Fruit fly (Drosophila melanogaster) whole organism, embryonic: ENCODE results near the gene Cyp4d21.

Source experiments
- C15 ChIP-seq: fragments of 200-800 bp; sonication (Bioruptor generic); IDR thresholded peaks from 3 replicates; pipeline ENCODE4 v1.3.6; 2022; ENCODE audit warnings: missing biosample characterization, missing genetic modification characterization
- CG10431 ChIP-seq: fragments of 200-800 bp; sonication (Bioruptor generic); optimal IDR thresholded peaks from 3 replicates; lab custom pipeline; 2018; ENCODE audit warnings: missing biosample characterization, mild to moderate bottlenecking, missing genetic modification characterization
- CG12104 ChIP-seq: fragments of 200-800 bp; sonication (Bioruptor generic); optimal IDR thresholded peaks from 3 replicates; lab custom pipeline; 2016; ENCODE audit warnings: missing biosample characterization, missing genetic modification characterization
- CG12769 ChIP-seq: fragments of 200-800 bp; sonication (Bioruptor generic); optimal IDR thresholded peaks from 2 replicates; lab custom pipeline; 2019; ENCODE audit warnings: missing biosample characterization, mild to moderate bottlenecking, missing genetic modification characterization, moderate library complexity
- CG14014 ChIP-seq: fragments of 200-800 bp; sonication (Bioruptor generic); IDR thresholded peaks from 2 replicates; pipeline ENCODE4 v1.3.6; 2022; ENCODE audit warnings: missing biosample characterization, missing genetic modification characterization
- CG15514 ChIP-seq: fragments of 200-800 bp; sonication (Bioruptor generic); optimal IDR thresholded peaks from 3 replicates; lab custom pipeline; 2017; ENCODE audit warnings: missing biosample characterization, missing genetic modification characterization, mild to moderate bottlenecking, moderate library complexity, missing genetic modification reagents
- CG18262 ChIP-seq: fragments of 200-800 bp; optimal IDR thresholded peaks from 3 replicates; lab custom pipeline; 2019; ENCODE audit warnings: missing biosample characterization, mild to moderate bottlenecking, missing genetic modification characterization, moderate library complexity
- CG3065 ChIP-seq: fragments of 200-800 bp; sonication (Bioruptor generic); optimal IDR thresholded peaks from 2 replicates; lab custom pipeline; 2016; ENCODE audit warnings: missing biosample characterization, missing genetic modification characterization
- CG32532 ChIP-seq: fragments of 200-800 bp; sonication (Bioruptor generic); IDR thresholded peaks from 2 replicates; pipeline ENCODE4 v1.3.6; 2022; ENCODE audit warnings: missing biosample characterization, missing genetic modification characterization
- CG33213 ChIP-seq: fragments of 200-800 bp; sonication (Bioruptor generic); optimal IDR thresholded peaks from 3 replicates; lab custom pipeline; 2016; ENCODE audit warnings: missing biosample characterization, missing genetic modification characterization
- CG4360 ChIP-seq: fragments of 200-800 bp; sonication (Bioruptor generic); IDR thresholded peaks from 2 replicates; pipeline ENCODE4 v1.3.6; 2022; ENCODE audit warnings: missing biosample characterization, missing genetic modification characterization
- CG6689 ChIP-seq: fragments of 200-800 bp; sonication (Bioruptor generic); IDR thresholded peaks from 2 replicates; pipeline ENCODE4 v1.3.6; 2022; ENCODE audit warnings: missing biosample characterization, missing genetic modification characterization
- CG7357 ChIP-seq: fragments of 200-800 bp; sonication (Bioruptor generic); IDR thresholded peaks from 3 replicates; pipeline ENCODE4 v1.3.6; 2022; ENCODE audit warnings: missing biosample characterization, missing genetic modification characterization
- CG7963 ChIP-seq: fragments of 200-800 bp; sonication (Bioruptor generic); IDR thresholded peaks from 3 replicates; pipeline ENCODE4 v1.3.6; 2022; ENCODE audit warnings: missing biosample characterization, missing genetic modification characterization; ENCODE audit not compliant: partially characterized antibody
- CG9609 ChIP-seq: fragments of 200-800 bp; sonication (Bioruptor generic); optimal IDR thresholded peaks from 3 replicates; lab custom pipeline; 2016; ENCODE audit warnings: missing biosample characterization, missing genetic modification characterization
- CG9932 ChIP-seq: fragments of 200-800 bp; sonication (Bioruptor generic); IDR thresholded peaks from 2 replicates; pipeline ENCODE4 v1.3.6; 2022; ENCODE audit warnings: missing biosample characterization, missing genetic modification characterization
- D19A ChIP-seq: fragments of 200-800 bp; optimal IDR thresholded peaks from 3 replicates; lab custom pipeline; 2019; ENCODE audit warnings: missing biosample characterization, mild to moderate bottlenecking, missing genetic modification characterization, moderate library complexity
- Dref ChIP-seq: fragments of 200-800 bp; sonication (Bioruptor generic); IDR thresholded peaks from 2 replicates; pipeline ENCODE4 v1.3.6; 2022; ENCODE audit warnings: missing biosample characterization, missing genetic modification characterization
- Drgx ChIP-seq: fragments of 200-800 bp; sonication (Bioruptor generic); IDR thresholded peaks from 2 replicates; pipeline ENCODE4 v1.3.6; 2022; ENCODE audit warnings: missing biosample characterization, missing genetic modification characterization
- E2f2 ChIP-seq: fragments of 200-800 bp; sonication (Bioruptor generic); IDR thresholded peaks from 2 replicates; pipeline ENCODE4 v1.3.6; 2022; ENCODE audit warnings: missing biosample characterization, missing genetic modification characterization
- Lim3 ChIP-seq: fragments of 200-800 bp; sonication (Bioruptor generic); IDR thresholded peaks from 2 replicates; pipeline ENCODE4 v1.3.6; 2022; ENCODE audit warnings: missing biosample characterization, missing genetic modification characterization
- Mad ChIP-seq: fragments of 200-800 bp; sonication (Bioruptor generic); optimal IDR thresholded peaks from 2 replicates; lab custom pipeline; 2016; ENCODE audit warnings: missing biosample characterization, missing genetic modification characterization
- NC2α ChIP-seq: fragments of 200-800 bp; sonication (Bioruptor generic); optimal IDR thresholded peaks from 2 replicates; lab custom pipeline; 2016; ENCODE audit warnings: missing biosample characterization, missing genetic modification characterization
- Neu2 ChIP-seq: fragments of 200-800 bp; sonication (Bioruptor generic); optimal IDR thresholded peaks from 3 replicates; lab custom pipeline; 2016; ENCODE audit warnings: missing biosample characterization, missing genetic modification characterization, borderline replicate concordance
- Ravus ChIP-seq: fragments of 200-800 bp; sonication (Bioruptor generic); IDR thresholded peaks from 2 replicates; pipeline ENCODE4 v1.3.6; 2022; ENCODE audit warnings: missing biosample characterization, missing genetic modification characterization
- Taf1 ChIP-seq: fragments of 200-800 bp; sonication (Bioruptor generic); IDR thresholded peaks from 2 replicates; pipeline ENCODE4 v1.3.6; 2022; ENCODE audit warnings: missing biosample characterization, missing genetic modification characterization
- ase ChIP-seq: fragments of 200-800 bp; sonication (Bioruptor generic); IDR thresholded peaks from 3 replicates; pipeline ENCODE4 v1.3.6; 2022; ENCODE audit warnings: missing biosample characterization, missing genetic modification characterization
- chif ChIP-seq, 2 experiments: fragments of 200-800 bp; sonication (Bioruptor generic); optimal IDR thresholded peaks; 3 replicates each; lab custom pipeline; 2016; ENCODE audit warnings: missing biosample characterization in 2 of 2, missing genetic modification characterization in 2 of 2
- chm ChIP-seq: fragments of 200-800 bp; sonication (Bioruptor generic); IDR thresholded peaks from 2 replicates; pipeline ENCODE4 v1.3.6; 2022; ENCODE audit warnings: missing biosample characterization, missing genetic modification characterization
- cwo ChIP-seq: fragments of 200-800 bp; sonication (Bioruptor generic); optimal IDR thresholded peaks from 3 replicates; lab custom pipeline; 2017; ENCODE audit warnings: missing biosample characterization, missing genetic modification characterization, mild to moderate bottlenecking, moderate library complexity, missing genetic modification reagents
- disco-r ChIP-seq: fragments of 200-800 bp; sonication (Bioruptor generic); optimal IDR thresholded peaks from 2 replicates; lab custom pipeline; 2016; ENCODE audit warnings: missing biosample characterization, missing genetic modification characterization
- fd102C ChIP-seq: fragments of 200-800 bp; sonication (Bioruptor generic); optimal IDR thresholded peaks from 2 replicates; lab custom pipeline; 2018; ENCODE audit warnings: missing biosample characterization, mild to moderate bottlenecking, missing genetic modification characterization, moderate library complexity
- fu2 ChIP-seq: fragments of 200-800 bp; sonication (Bioruptor generic); optimal IDR thresholded peaks from 2 replicates; lab custom pipeline; 2016; ENCODE audit warnings: missing biosample characterization, missing genetic modification characterization
- gcm ChIP-seq: fragments of 200-800 bp; sonication (Bioruptor generic); optimal IDR thresholded peaks from 2 replicates; lab custom pipeline; 2019; ENCODE audit warnings: missing biosample characterization, mild to moderate bottlenecking, missing genetic modification characterization, moderate library complexity
- grn ChIP-seq: fragments of 200-800 bp; sonication (Bioruptor generic); optimal IDR thresholded peaks from 3 replicates; lab custom pipeline; 2017; ENCODE audit warnings: missing biosample characterization, missing genetic modification characterization
- p53 ChIP-seq: fragments of 200-800 bp; sonication (Bioruptor generic); optimal IDR thresholded peaks from 2 replicates; lab custom pipeline; 2016; ENCODE audit warnings: missing biosample characterization, missing genetic modification characterization
- sens ChIP-seq: fragments of 200-800 bp; sonication (Bioruptor generic); peaks from one replicate; lab custom pipeline; 2016; ENCODE audit warnings: missing biosample characterization, missing genetic modification characterization
- sens-2 ChIP-seq: fragments of 200-800 bp; sonication (Bioruptor generic); IDR thresholded peaks from 2 replicates; pipeline ENCODE4 v1.3.6; 2022; ENCODE audit warnings: missing biosample characterization, missing genetic modification characterization
- slp2 ChIP-seq: fragments of 200-800 bp; sonication (Bioruptor generic); optimal IDR thresholded peaks from 2 replicates; lab custom pipeline; 2016; ENCODE audit warnings: missing biosample characterization, missing genetic modification characterization
- sqz ChIP-seq: fragments of 200-800 bp; sonication (Bioruptor generic); optimal IDR thresholded peaks from 3 replicates; lab custom pipeline; 2018; ENCODE audit warnings: missing biosample characterization, mild to moderate bottlenecking, missing genetic modification characterization
- tna ChIP-seq: fragments of 200-800 bp; sonication (Bioruptor generic); IDR thresholded peaks from 2 replicates; pipeline ENCODE4 v1.3.6; 2022; ENCODE audit warnings: missing biosample characterization, missing genetic modification characterization; ENCODE audit not compliant: partially characterized antibody
- toy ChIP-seq: fragments of 200-800 bp; sonication (Bioruptor generic); IDR thresholded peaks from 2 replicates; pipeline ENCODE4 v1.3.6; 2022; ENCODE audit warnings: missing biosample characterization, missing genetic modification characterization
- trem ChIP-seq: fragments of 200-800 bp; optimal IDR thresholded peaks from 3 replicates; lab custom pipeline; 2019; ENCODE audit warnings: missing biosample characterization, mild to moderate bottlenecking, missing genetic modification characterization, moderate library complexity
- usp ChIP-seq: fragments of >200 bp; optimal IDR thresholded peaks from 2 replicates; lab custom pipeline; 2017; ENCODE audit warnings: missing biosample characterization, missing genetic modification characterization
- wek ChIP-seq: fragments of 200-800 bp; sonication (Bioruptor generic); optimal IDR thresholded peaks from 3 replicates; lab custom pipeline; 2018; ENCODE audit warnings: missing biosample characterization, mild to moderate bottlenecking, missing genetic modification characterization, moderate library complexity
- zfh2 ChIP-seq: fragments of 200-800 bp; sonication (Bioruptor generic); optimal IDR thresholded peaks from 2 replicates; lab custom pipeline; 2016; ENCODE audit warnings: missing biosample characterization, missing genetic modification characterization

The Cyp4d21 gene

DNA sequence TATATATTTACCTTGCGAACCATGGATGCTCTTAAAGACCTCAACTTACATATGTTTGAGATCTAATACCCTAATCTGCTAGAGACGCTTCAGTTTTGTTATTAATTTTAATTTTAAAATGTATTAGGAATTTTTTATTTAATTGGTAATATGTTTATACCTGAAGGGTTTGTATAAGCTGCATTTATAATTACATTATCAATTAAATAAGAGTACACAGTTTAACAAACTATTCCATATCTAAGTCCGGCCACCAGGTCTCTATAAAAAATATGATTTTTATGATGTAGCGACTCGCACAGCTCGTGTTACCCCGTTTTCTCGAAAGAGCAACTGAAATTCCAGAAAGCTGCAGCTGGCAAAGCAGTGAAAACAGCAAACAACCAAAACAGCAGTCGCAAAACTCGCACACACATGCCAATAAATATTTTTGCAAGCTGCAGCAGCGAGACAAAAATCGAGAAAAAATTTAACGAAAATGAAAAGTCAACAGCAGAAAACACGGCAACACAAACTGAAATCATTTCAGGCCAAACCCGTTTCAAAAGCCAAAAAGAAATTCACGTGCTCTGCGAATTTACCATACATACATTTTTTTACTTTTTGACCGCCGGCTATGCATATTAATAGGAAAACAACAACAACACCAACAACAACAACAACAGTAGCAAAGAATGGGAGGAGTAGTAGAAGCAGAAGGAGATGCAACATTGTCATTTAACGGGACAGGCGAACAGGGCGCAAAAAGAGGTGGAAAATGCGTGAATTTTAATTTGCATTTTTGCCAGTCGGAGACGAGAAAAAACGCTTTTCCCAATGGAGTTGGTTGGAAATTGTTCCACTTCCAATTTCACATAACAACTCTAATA lies 30.9 kb upstream of the Cyp4d21 start:
- TF ChIP-seq sens (GFP tag; lab: Kevin White, UChicago) (peak; percentile 34), CG4360 (GFP tag; lab: Robert Waterston, UW) (peak; percentile 63), chif (GFP tag; optimal IDR thresholded peaks at IDR 0.05; lab: Kevin White, UChicago) (no peak), sqz (GFP tag; lab: Kevin White, UChicago) (peak; percentile 10), tna (no peak), Drgx (GFP tag; lab: Robert Waterston, UW) (0 out of 2 replicates have a peak, but pooled peaks have one; percentile 21), D19A (tag; lab: Kevin White, UChicago) (peak; percentile 3)

DNA sequence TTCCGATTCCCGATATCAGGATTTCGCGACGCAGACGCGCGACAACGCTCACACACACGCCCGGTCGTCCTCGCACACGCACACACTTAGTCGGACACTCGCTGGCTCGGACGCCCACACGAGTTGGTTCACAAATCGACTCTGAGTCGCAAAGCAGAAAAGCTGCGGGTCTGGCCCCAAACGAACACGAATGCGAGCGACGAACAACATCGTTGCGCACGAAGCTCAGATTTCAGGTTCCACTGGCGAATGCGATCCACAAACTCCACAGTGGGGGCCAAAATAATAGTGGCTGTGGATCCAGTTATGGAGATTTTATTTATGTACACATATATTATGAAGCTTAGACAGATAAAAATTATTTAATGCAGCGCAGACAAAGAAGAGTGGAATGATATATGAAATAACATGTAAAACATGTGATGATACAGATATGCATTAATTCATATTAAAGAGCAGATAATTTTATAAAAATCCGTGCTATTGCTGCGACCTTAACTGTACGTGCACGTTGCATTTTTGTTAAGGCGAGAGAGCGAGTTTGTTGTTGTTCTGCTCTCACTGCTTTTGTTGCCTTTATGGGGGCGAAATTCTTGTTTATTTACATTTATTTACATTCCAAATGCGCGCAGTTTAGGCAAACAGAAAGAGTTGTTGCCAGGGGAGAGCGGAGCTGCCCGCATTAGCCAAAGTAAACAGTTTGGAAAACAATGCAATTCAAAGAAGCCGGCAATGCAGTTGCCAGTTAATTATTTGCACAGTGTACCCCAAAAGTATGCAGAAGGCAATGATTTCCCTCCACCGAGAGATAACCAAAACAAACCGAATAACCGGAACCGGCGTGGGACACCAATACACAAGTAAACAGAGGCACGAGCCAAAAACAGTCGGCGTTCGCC lies 28.7 kb upstream of the Cyp4d21 start:
- TF ChIP-seq slp2 (peak; percentile 74), ase (GFP tag; lab: Robert Waterston, UW) (peak; percentile 74; the same call in 1 of the 3 replicates), CG32532 (GFP tag; lab: Robert Waterston, UW) (peak; percentile 79), Neu2 (GFP tag; lab: Kevin White, UChicago) (peak; percentile 43), fu2 (GFP tag; lab: Kevin White, UChicago) (no peak), Mad (GFP tag; lab: Kevin White, UChicago) (peak; percentile 59), grn (GFP tag; lab: Kevin White, UChicago) (peak; percentile 61), CG6689 (GFP tag; lab: Robert Waterston, UW) (peak; percentile 90), Ravus (GFP tag; lab: Robert Waterston, UW) (peak; percentile 53), E2f2 (GFP tag; lab: Robert Waterston, UW) (peak; percentile 58; the same call in 1 of the 2 replicates), C15 (GFP tag; lab: Robert Waterston, UW) (no peak), CG9932 (GFP tag; lab: Robert Waterston, UW) (no peak), Dref (GFP tag; lab: Robert Waterston, UW) (no peak), CG3065 (GFP tag; lab: Kevin White, UChicago) (peak; percentile 39), wek (GFP tag; lab: Kevin White, UChicago) (peak; percentile 72), zfh2 (no peak), CG15514 (peak; percentile 71), NC2α (GFP tag; lab: Kevin White, UChicago) (peak; percentile 52), CG12769 (tag; lab: Kevin White, UChicago) (peak; percentile 52), trem (tag; lab: Kevin White, UChicago) (peak; percentile 93), CG18262 (tag; lab: Kevin White, UChicago) (peak; percentile 96), CG7357 (peak; percentile 73; the same call in 2 of the 3 replicates), Taf1 (no peak), cwo (GFP tag; lab: Kevin White, UChicago) (peak; percentile 74), gcm (peak; percentile 80), Lim3 (GFP tag; lab: Robert Waterston, UW) (no peak), usp (GFP tag; lab: Kevin White, UChicago) (no peak), toy (GFP tag; lab: Robert Waterston, UW) (0 out of 2 replicates have a peak, but pooled peaks have one; percentile 12), chif (GFP tag; optimal IDR thresholded peaks at IDR 0.05; lab: Kevin White, UChicago) (peak; percentile 29 to 58), CG33213 (GFP tag; lab: Kevin White, UChicago) (peak; percentile 46), CG9609 (peak; percentile 16), sens-2 (peak; percentile 60), CG10431 (GFP tag; lab: Kevin White, UChicago) (peak; percentile 71), p53 (peak; percentile 36), fd102C (GFP tag; lab: Kevin White, UChicago) (peak; percentile 92), CG12104 (GFP tag; lab: Kevin White, UChicago) (peak; percentile 76), CG14014 (GFP tag; lab: Robert Waterston, UW) (peak; percentile 31; the same call in 1 of the 2 replicates), disco-r (peak; percentile 39), CG7963 (0 out of 3 replicates have a peak, but pooled peaks have one; percentile 34), chm (GFP tag; lab: Robert Waterston, UW) (peak; percentile 72)
